Fruit fly (Drosophila melanogaster): ENCODE results near the gene PH4alphaSG1.

Gene PH4alphaSG1

dm6 chr3R:30540196-30540595, 34.7 kb upstream of the PH4alphaSG1 start (continued):
- TF ChIP-seq CG3838 (GFP tag; optimal IDR thresholded peaks at IDR 0.05) (peak; percentile 81), zfh2 (GFP tag; optimal IDR thresholded peaks at IDR 0.05) (peak; percentile 91), CG12299 (tag; optimal IDR thresholded peaks at IDR 0.05) (peak; percentile 89), fd96Cb (tag; optimal IDR thresholded peaks at IDR 0.05) (peak; percentile 91), hkb (optimal IDR thresholded peaks at IDR 0.05) (no peak), hkb (GFP tag; IDR thresholded peaks at IDR 0.05) (peak; percentile 94), Dfd (GFP tag; optimal IDR thresholded peaks at IDR 0.05) (no peak), Rx (GFP tag; IDR thresholded peaks at IDR 0.05) (peak; percentile 85), ewg (GFP tag; optimal IDR thresholded peaks at IDR 0.05) (peak; percentile 80), gt (GFP tag; IDR thresholded peaks at IDR 0.05) (peak; percentile 81), CG1603 (tag; optimal IDR thresholded peaks at IDR 0.05) (peak; percentile 89), Dll (GFP tag; IDR thresholded peaks at IDR 0.05; ENCODE audit: partially characterized antibody) (no peak), rib (GFP tag; IDR thresholded peaks at IDR 0.05) (peak; percentile 91), dimm (GFP tag; IDR thresholded peaks at IDR 0.05) (peak; percentile 85), caup (GFP tag; optimal IDR thresholded peaks at IDR 0.05; ENCODE audit: severe bottlenecking) (peak; percentile 94), z (GFP tag; IDR thresholded peaks at IDR 0.05) (peak; percentile 60; the same call in 2 of the 3 replicates), tx (GFP tag; optimal IDR thresholded peaks at IDR 0.05) (peak; percentile 91), CG3163 (GFP tag; optimal IDR thresholded peaks at IDR 0.05) (peak; percentile 67), H15 (GFP tag; IDR thresholded peaks at IDR 0.05) (peak; percentile 91), CG17912 (GFP tag; optimal IDR thresholded peaks at IDR 0.05) (peak; percentile 81), CG31365 (tag; optimal IDR thresholded peaks at IDR 0.05) (peak; percentile 77), Fer2 (tag; optimal IDR thresholded peaks at IDR 0.05) (peak; percentile 93), Pdp1 (GFP tag; optimal IDR thresholded peaks at IDR 0.05) (peak; percentile 93 to 94), C15 (GFP tag; IDR thresholded peaks at IDR 0.05) (peak; percentile 82; the same call in 2 of the 3 replicates), CG2875 (GFP tag; optimal IDR thresholded peaks at IDR 0.05) (peak; percentile 82), CG13624 (GFP tag; optimal IDR thresholded peaks at IDR 0.05) (peak; percentile 95), pzg (GFP tag; optimal IDR thresholded peaks at IDR 0.05) (peak; percentile 16), en (GFP tag; optimal IDR thresholded peaks at IDR 0.05) (peak; percentile 90), CG15479 (GFP tag; optimal IDR thresholded peaks at IDR 0.05) (no peak), ab (GFP tag; optimal IDR thresholded peaks at IDR 0.05) (peak; percentile 79), insv (GFP tag; optimal IDR thresholded peaks at IDR 0.05) (peak in 1 of 2 experiments; percentile 33), ind (GFP tag; optimal IDR thresholded peaks at IDR 0.05) (peak; percentile 97), Aef1 (GFP tag; IDR thresholded peaks at IDR 0.05) (peak; percentile 92), CG30020 (tag; optimal IDR thresholded peaks at IDR 0.05) (no peak), BtbVII (GFP tag; optimal IDR thresholded peaks at IDR 0.05) (peak; percentile 90), emc (GFP tag; optimal IDR thresholded peaks at IDR 0.05) (peak; percentile 90), CG6689 (GFP tag; IDR thresholded peaks at IDR 0.05) (peak; percentile 86), Myb (GFP tag; optimal IDR thresholded peaks at IDR 0.05) (peak; percentile 83), Adf1 (GFP tag; IDR thresholded peaks at IDR 0.05) (peak; percentile 66), sd (tag; optimal IDR thresholded peaks at IDR 0.05) (peak; percentile 69), ham (GFP tag; IDR thresholded peaks at IDR 0.05) (peak; percentile 83), HmgD (GFP tag; optimal IDR thresholded peaks at IDR 0.05) (peak; percentile 87), ttk (GFP tag; IDR thresholded peaks at IDR 0.05) (peak; percentile 90), chinmo (GFP tag; IDR thresholded peaks at IDR 0.05; ENCODE audit: partially characterized antibody) (no peak), amos (GFP tag; IDR thresholded peaks at IDR 0.05; ENCODE audit: partially characterized antibody) (no peak), CG3726 (GFP tag; IDR thresholded peaks at IDR 0.05) (peak; percentile 87), CG17802 (tag; optimal IDR thresholded peaks at IDR 0.05) (peak; percentile 81), sens (GFP tag) (peak; percentile 99), sob (GFP tag; IDR thresholded peaks at IDR 0.05) (peak; percentile 96), stc (GFP tag; IDR thresholded peaks at IDR 0.05) (peak; percentile 87), Usf (GFP tag; optimal IDR thresholded peaks at IDR 0.05) (peak; percentile 54), CG33557 (GFP tag; optimal IDR thresholded peaks at IDR 0.05) (peak; percentile 41)
